Worm (Caenorhabditis elegans) whole organism, L1 larva: ENCODE data around the gene prx-19.

ENCODE experiments used
- C34B4.2 ChIP-seq: sonication (generic microtip); optimal IDR thresholded peaks from 2 replicates; lab custom pipeline; 2017; ENCODE audit warnings: mild to moderate bottlenecking, missing genetic modification characterization, missing compliant biosample characterization
- aha-1 ChIP-seq: fragments of 150-350 bp; optimal IDR thresholded peaks from 2 replicates; lab custom pipeline; 2014; ENCODE audit warnings: missing biosample characterization, missing genetic modification characterization
- ama-1 ChIP-seq: fragments of 150-350 bp; optimal IDR thresholded peaks from 2 replicates; lab custom pipeline; 2014
- ceh-88 ChIP-seq: fragments of 200-800 bp; sonication (Bioruptor generic); IDR thresholded peaks from 2 replicates; pipeline ENCODE4 v1.3.6; 2022; ENCODE audit warnings: missing genetic modification characterization, missing compliant biosample characterization
- ces-1 ChIP-seq: fragments of 150-350 bp; optimal IDR thresholded peaks from 2 replicates; lab custom pipeline; 2014; ENCODE audit warnings: missing biosample characterization, missing genetic modification reagents, missing genetic modification characterization
- dpl-1 ChIP-seq, 3 experiments: fragments of 150-350 bp in 2 of 3; sonication (generic microtip) in 1 of 3; optimal IDR thresholded peaks; 2 replicates each; lab custom pipeline; 2014 to 2017; ENCODE audit warnings: missing biosample characterization in 3 of 3, missing genetic modification characterization in 3 of 3, missing genetic modification reagents in 3 of 3
- dsc-1 ChIP-seq: sonication (generic microtip); optimal IDR thresholded peaks from 2 replicates; lab custom pipeline; 2016; ENCODE audit warnings: mild to moderate bottlenecking, missing genetic modification characterization, missing compliant biosample characterization
- efl-1 ChIP-seq, 4 experiments: fragments of 150-350 bp; optimal IDR thresholded peaks in 3 of 4; peaks in 1 of 4; 1 replicate in 1 of 4; 2 replicates in 3 of 4; lab custom pipeline; 2014; ENCODE audit warnings: missing biosample characterization in 2 of 4, missing genetic modification characterization in 2 of 4, missing genetic modification reagents in 2 of 4
- efl-3 ChIP-seq: fragments of 200-800 bp; sonication (Bioruptor generic); optimal IDR thresholded peaks from 2 replicates; lab custom pipeline; 2018; ENCODE audit warnings: mild to moderate bottlenecking, missing genetic modification characterization, missing compliant biosample characterization
- ets-5 ChIP-seq: fragments of 200-800 bp; sonication (Bioruptor generic); IDR thresholded peaks from 2 replicates; pipeline ENCODE4 v1.3.6; 2022; ENCODE audit warnings: missing genetic modification characterization, missing compliant biosample characterization
- fkh-4 ChIP-seq: sonication (generic microtip); optimal IDR thresholded peaks from 2 replicates; lab custom pipeline; 2016; ENCODE audit warnings: missing compliant biosample characterization, missing genetic modification characterization, borderline replicate concordance
- fkh-8 ChIP-seq: sonication (generic microtip); optimal IDR thresholded peaks from 2 replicates; lab custom pipeline; 2016; ENCODE audit warnings: mild to moderate bottlenecking, missing genetic modification characterization, missing compliant biosample characterization
- fos-1 ChIP-seq: fragments of 150-350 bp; optimal IDR thresholded peaks from 2 replicates; lab custom pipeline; 2014; ENCODE audit warnings: missing biosample characterization, missing genetic modification characterization
- lin-13 ChIP-seq: fragments of 150-350 bp; optimal IDR thresholded peaks from 2 replicates; lab custom pipeline; 2014; ENCODE audit warnings: missing biosample characterization, missing genetic modification reagents, missing genetic modification characterization
- lsy-2 ChIP-seq, 2 experiments: fragments of 150-350 bp; optimal IDR thresholded peaks; 2 replicates each; lab custom pipeline; 2014; ENCODE audit warnings: missing biosample characterization in 2 of 2, missing genetic modification characterization in 2 of 2
- nhr-19 ChIP-seq: fragments of 200-800 bp; sonication (Bioruptor generic); conservative IDR thresholded peaks from 2 replicates; pipeline ENCODE4 v1.3.6; 2022; ENCODE audit warnings: missing genetic modification characterization, missing compliant biosample characterization
- nhr-85 ChIP-seq: sonication (generic microtip); peaks from one replicate; lab custom pipeline; 2016; ENCODE audit warnings: missing genetic modification characterization, inconsistent platforms, missing compliant biosample characterization
- sox-4 ChIP-seq: sonication (generic microtip); optimal IDR thresholded peaks from 2 replicates; lab custom pipeline; 2016; ENCODE audit warnings: missing genetic modification characterization, missing compliant biosample characterization
- sptf-1 ChIP-seq: fragments of 150-350 bp; optimal IDR thresholded peaks from 2 replicates; lab custom pipeline; 2014; ENCODE audit warnings: missing biosample characterization, missing genetic modification characterization
- swsn-7 ChIP-seq: sonication (generic microtip); optimal IDR thresholded peaks from 2 replicates; lab custom pipeline; 2016; ENCODE audit warnings: missing genetic modification characterization, missing compliant biosample characterization
- unc-98 ChIP-seq: fragments of 200-800 bp; sonication (Bioruptor generic); IDR thresholded peaks from 2 replicates; pipeline ENCODE4 v1.3.6; 2022; ENCODE audit warnings: missing genetic modification characterization, missing compliant biosample characterization
- xbp-1 ChIP-seq: sonication (generic microtip); optimal IDR thresholded peaks from 2 replicates; lab custom pipeline; 2016; ENCODE audit warnings: missing genetic modification characterization, missing compliant biosample characterization
- zag-1 ChIP-seq: fragments of 150-350 bp; optimal IDR thresholded peaks from 2 replicates; lab custom pipeline; 2014; ENCODE audit warnings: missing biosample characterization, missing genetic modification characterization

Gene prx-19

DNA sequence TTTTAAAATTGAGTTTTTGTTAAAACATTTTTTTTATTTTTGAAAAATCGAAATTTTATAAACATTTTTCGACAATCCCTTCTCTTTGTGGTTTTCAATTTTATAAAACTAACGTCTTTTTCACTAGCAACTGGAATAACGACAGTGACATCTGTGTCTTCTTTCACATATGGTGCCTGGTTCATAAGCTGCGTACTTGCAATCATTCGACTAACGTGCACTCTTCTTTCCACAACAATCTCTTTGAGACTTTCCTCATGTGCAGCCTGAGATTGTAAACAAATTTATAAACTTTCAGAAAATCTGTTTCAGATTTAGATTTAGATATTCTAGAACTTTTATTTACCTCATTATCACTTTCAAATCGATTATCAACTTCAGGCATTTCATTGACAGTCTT is 44.1 kb downstream of the prx-19 start:
- no peak for TF ChIP-seq nhr-19 (GFP tag; lab: Robert Waterston, UW)
- TF ChIP-seq lin-13 (GFP tag; lab: Kevin White, UChicago): no peak
- peak; percentile 60 for TF ChIP-seq dsc-1 (tag; lab: Kevin White, UChicago)
- no peak for TF ChIP-seq ces-1 (GFP tag; lab: Kevin White, UChicago)

DNA sequence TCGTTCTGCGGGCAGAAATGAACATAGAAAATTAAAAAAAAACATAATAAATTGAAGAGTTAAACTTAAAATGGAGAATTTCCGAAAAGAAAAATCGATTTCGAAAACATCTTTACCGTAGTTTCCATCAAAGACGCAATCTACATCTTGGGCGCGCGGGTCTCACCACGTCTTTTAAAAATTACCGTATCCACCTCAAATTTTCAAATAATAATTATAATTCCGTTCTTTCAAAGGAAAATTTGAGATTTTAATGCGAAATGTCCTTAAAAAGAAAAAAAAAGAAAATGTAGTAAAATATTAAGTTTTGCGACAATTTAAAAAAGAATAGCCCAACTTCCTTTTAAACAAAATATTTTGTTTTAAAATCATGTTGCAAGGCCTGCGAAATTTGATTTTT is 46.0 kb downstream of the prx-19 start:
- TF ChIP-seq zag-1 (tag; lab: Kevin White, UChicago) (no peak), efl-1 (optimal IDR thresholded peaks at IDR 0.05; lab: Kevin White, UChicago) (no peak), efl-1 (GFP tag; optimal IDR thresholded peaks at IDR 0.05 in 1 of 2; lab: Kevin White, UChicago) (peak in 1 of 2 experiments; percentile 79)

DNA sequence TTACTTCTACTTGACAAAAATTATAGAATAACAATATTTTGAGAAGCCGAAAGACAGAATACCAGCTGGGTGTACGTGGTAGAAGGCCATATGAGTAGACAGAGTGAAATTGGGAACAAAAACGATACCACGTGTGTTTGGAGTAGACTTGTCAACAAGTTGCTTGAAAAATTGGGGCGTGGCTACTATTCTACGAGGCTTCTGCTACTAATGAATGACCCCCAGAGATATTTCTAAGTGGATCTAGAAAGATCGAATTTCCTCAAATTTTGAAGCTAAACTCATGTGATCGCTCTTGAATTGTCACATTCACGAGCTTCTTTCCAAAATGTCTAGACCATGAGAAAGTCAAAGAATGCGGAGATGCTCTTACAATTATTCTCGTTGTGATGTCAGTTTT is 47.1 kb downstream of the prx-19 start:
- TF ChIP-seq lsy-2 (tag; optimal IDR thresholded peaks at IDR 0.05; lab: Kevin White, UChicago) (no peak), fkh-8 (tag; lab: Kevin White, UChicago) (no peak), ama-1 (no peak), fkh-4 (tag; lab: Kevin White, UChicago) (peak; percentile 21), C34B4.2 (tag; lab: Kevin White, UChicago) (no peak), xbp-1 (tag; lab: Kevin White, UChicago) (no peak), dsc-1 (tag; lab: Kevin White, UChicago) (peak; percentile 56), swsn-7 (no peak)

DNA sequence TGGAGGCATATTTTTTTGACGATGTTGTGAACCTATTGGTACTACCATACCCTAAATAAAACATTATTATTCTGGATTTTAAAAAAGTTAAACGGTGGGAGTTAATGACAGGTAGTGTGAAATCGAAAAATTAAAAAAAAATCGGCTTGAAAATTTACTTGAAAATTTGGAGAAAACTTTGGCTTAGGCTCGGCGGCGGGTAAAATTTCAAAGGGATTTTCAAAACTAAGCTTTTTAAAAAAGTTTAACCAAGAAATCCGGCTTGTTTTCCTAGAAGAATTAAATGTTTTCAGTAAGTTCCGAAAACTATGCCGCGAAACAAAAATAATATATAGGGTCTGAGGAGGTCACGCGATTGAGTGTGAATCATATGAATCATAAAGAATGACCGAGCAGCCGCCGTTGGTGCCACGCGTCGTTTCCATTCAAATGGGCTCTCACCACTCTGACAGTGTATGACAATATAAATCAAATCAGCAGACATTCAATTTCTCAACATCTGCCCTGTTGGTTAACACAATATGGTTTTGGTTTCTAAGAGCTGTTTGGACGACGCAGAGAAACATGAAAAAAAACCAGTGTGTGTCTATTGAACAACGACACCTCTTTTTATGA is 47.9 kb downstream of the prx-19 start, which contains the start of gene aak-1:
aak-1 (minus strand) TSS at position 51 of the 615 bp plus-strand sequence.
- TF ChIP-seq dpl-1 (GFP tag; optimal IDR thresholded peaks at IDR 0.05; lab: Kevin White, UChicago) (no peak), fkh-4 (tag; lab: Kevin White, UChicago) (peak; percentile 7), xbp-1 (tag; lab: Kevin White, UChicago) (no peak), ets-5 (no peak), ceh-88 (GFP tag; lab: Robert Waterston, UW) (no peak), efl-3 (GFP tag; lab: Kevin White, UChicago) (no peak), nhr-85 (tag; lab: Kevin White, UChicago) (no peak), efl-1 (optimal IDR thresholded peaks at IDR 0.05; lab: Kevin White, UChicago) (no peak), efl-1 (GFP tag; optimal IDR thresholded peaks at IDR 0.05 in 1 of 2; lab: Kevin White, UChicago) (peak in 1 of 2 experiments; percentile 86), sptf-1 (tag; lab: Kevin White, UChicago) (no peak), dsc-1 (tag; lab: Kevin White, UChicago) (peak; percentile 66), aha-1 (tag; lab: Kevin White, UChicago) (no peak), sox-4 (tag; lab: Kevin White, UChicago) (no peak), unc-98 (GFP tag; lab: Robert Waterston, UW) (no peak), fos-1 (tag; lab: Kevin White, UChicago) (no peak)
